Worm (Caenorhabditis elegans) whole organism, L4 larva: ENCODE data around the gene flp-27.

ENCODE experiments used
- F10B5.3 ChIP-seq: sonication (generic microtip); optimal IDR thresholded peaks from 2 replicates; lab custom pipeline; 2016; ENCODE audit warnings: mild to moderate bottlenecking, missing genetic modification characterization, missing compliant biosample characterization
- F49E8.2 ChIP-seq: sonication (generic microtip); optimal IDR thresholded peaks from 2 replicates; lab custom pipeline; 2016; ENCODE audit warnings: missing compliant biosample characterization, mild to moderate bottlenecking, missing genetic modification characterization, borderline replicate concordance
- T26A8.4 ChIP-seq: fragments of 200-800 bp; sonication (Bioruptor generic); IDR thresholded peaks from 2 replicates; pipeline ENCODE4 v1.3.6; 2022; ENCODE audit warnings: missing genetic modification characterization, missing compliant biosample characterization
- Y48G9A.11 ChIP-seq: fragments of 200-800 bp; sonication (Bioruptor generic); IDR thresholded peaks from 2 replicates; pipeline ENCODE4 v1.3.6; 2022; ENCODE audit warnings: missing genetic modification reagents, missing genetic modification characterization, missing compliant biosample characterization
- ZK337.2 ChIP-seq: fragments of 200-800 bp; sonication (Bioruptor generic); IDR thresholded peaks from 2 replicates; pipeline ENCODE4 v1.3.6; 2022; ENCODE audit warnings: missing genetic modification reagents, missing genetic modification characterization, missing compliant biosample characterization
- aha-1 ChIP-seq: fragments of 150-350 bp; peaks from one replicate; lab custom pipeline; 2014; ENCODE audit warnings: missing biosample characterization, missing genetic modification characterization
- ama-1 ChIP-seq: fragments of 150-350 bp; optimal IDR thresholded peaks from 2 replicates; lab custom pipeline; 2014; ENCODE audit warnings: inconsistent platforms, mixed read lengths
- arid-1 ChIP-seq: fragments of 200-800 bp; sonication (Bioruptor generic); conservative IDR thresholded peaks from 2 replicates; pipeline ENCODE4 v1.3.6; 2022; ENCODE audit warnings: missing genetic modification reagents, missing genetic modification characterization, missing compliant biosample characterization
- ceh-32 ChIP-seq: sonication (generic microtip); optimal IDR thresholded peaks from 2 replicates; lab custom pipeline; 2016; ENCODE audit warnings: mild to moderate bottlenecking, missing genetic modification characterization, missing compliant biosample characterization; ENCODE audit not compliant: poor library complexity
- ceh-44 ChIP-seq: fragments of 200-800 bp; sonication (Bioruptor generic); IDR thresholded peaks from 2 replicates; pipeline ENCODE4 v1.3.6; 2022; ENCODE audit warnings: missing genetic modification reagents, missing genetic modification characterization, missing compliant biosample characterization
- ceh-82 ChIP-seq: sonication (generic microtip); optimal IDR thresholded peaks from 2 replicates; lab custom pipeline; 2017; ENCODE audit warnings: missing biosample characterization, missing genetic modification characterization
- ctbp-1 ChIP-seq: fragments of 200-800 bp; sonication (Bioruptor generic); IDR thresholded peaks from 2 replicates; pipeline ENCODE4 v1.3.6; 2022; ENCODE audit warnings: missing genetic modification reagents, missing genetic modification characterization, missing compliant biosample characterization
- daf-16 ChIP-seq, 3 experiments: sonication (generic microtip); optimal IDR thresholded peaks; 2 replicates each; lab custom pipeline; 2016 to 2017; ENCODE audit warnings: missing genetic modification characterization in 3 of 3, missing genetic modification reagents in 3 of 3, mild to moderate bottlenecking in 2 of 3, missing compliant biosample characterization in 2 of 3, missing biosample characterization in 1 of 3, moderate library complexity in 1 of 3
- daf-8 ChIP-seq: fragments of 200-800 bp; sonication (Bioruptor generic); IDR thresholded peaks from 2 replicates; pipeline ENCODE4 v1.3.6; 2022; ENCODE audit warnings: missing genetic modification characterization, missing compliant biosample characterization
- dmd-6 ChIP-seq: fragments of 200-800 bp; sonication (Bioruptor generic); IDR thresholded peaks from 2 replicates; pipeline ENCODE4 v1.3.6; 2022; ENCODE audit warnings: missing genetic modification reagents, missing genetic modification characterization, missing compliant biosample characterization
- duxl-1 ChIP-seq: sonication (generic microtip); optimal IDR thresholded peaks from 2 replicates; lab custom pipeline; 2016; ENCODE audit warnings: mild to moderate bottlenecking, missing genetic modification characterization, moderate library complexity, missing compliant biosample characterization; ENCODE audit not compliant: poor library complexity
- dve-1 ChIP-seq: sonication (generic microtip); optimal IDR thresholded peaks from 2 replicates; lab custom pipeline; 2017; ENCODE audit warnings: antibody characterized with exemption, mild to moderate bottlenecking, missing genetic modification characterization, missing compliant biosample characterization; ENCODE audit not compliant: insufficient read depth
- egl-27 ChIP-seq: sonication (generic microtip); optimal IDR thresholded peaks from 3 replicates; lab custom pipeline; 2017; ENCODE audit warnings: missing biosample characterization, missing genetic modification reagents, missing genetic modification characterization
- fkh-10 ChIP-seq: fragments of 150-350 bp; optimal IDR thresholded peaks from 2 replicates; lab custom pipeline; 2014; ENCODE audit warnings: missing biosample characterization, missing genetic modification reagents, missing genetic modification characterization
- hlh-11 ChIP-seq: fragments of 200-800 bp; sonication (Bioruptor generic); optimal IDR thresholded peaks from 2 replicates; lab custom pipeline; 2018; ENCODE audit warnings: mild to moderate bottlenecking, missing genetic modification characterization, missing compliant biosample characterization
- hlh-30 ChIP-seq: sonication (generic microtip); optimal IDR thresholded peaks from 2 replicates; lab custom pipeline; 2017; ENCODE audit warnings: antibody characterized with exemption, mild to moderate bottlenecking, missing genetic modification characterization, missing compliant biosample characterization; ENCODE audit not compliant: insufficient read depth
- hmg-1.1 ChIP-seq: fragments of 200-800 bp; sonication (Bioruptor generic); IDR thresholded peaks from 2 replicates; pipeline ENCODE4 v1.3.6; 2022; ENCODE audit warnings: missing genetic modification reagents, missing genetic modification characterization, missing compliant biosample characterization
- lin-1 ChIP-seq: fragments of 200-800 bp; sonication (Bioruptor generic); IDR thresholded peaks from 2 replicates; pipeline ENCODE4 v1.3.6; 2022; ENCODE audit warnings: missing genetic modification reagents, missing genetic modification characterization, missing compliant biosample characterization
- lin-15B ChIP-seq: fragments of 150-350 bp; sonication (generic microtip); optimal IDR thresholded peaks from 3 replicates; lab custom pipeline; 2014; ENCODE audit warnings: missing biosample characterization, missing genetic modification characterization
- lin-38 ChIP-seq: fragments of 200-800 bp; sonication (Bioruptor generic); IDR thresholded peaks from 2 replicates; pipeline ENCODE4 v1.3.6; 2022; ENCODE audit warnings: missing genetic modification reagents, missing genetic modification characterization, missing compliant biosample characterization
- lsy-2 ChIP-seq, 2 experiments: fragments of 150-350 bp in 1 of 2; sonication (generic microtip) in 1 of 2; optimal IDR thresholded peaks; 2 replicates each; lab custom pipeline; 2014 to 2017; ENCODE audit warnings: missing biosample characterization in 2 of 2, missing genetic modification characterization in 2 of 2
- mdl-1 ChIP-seq, 2 experiments: fragments of 150-350 bp in 1 of 2; sonication (generic microtip) in 1 of 2; optimal IDR thresholded peaks; 2 replicates each; lab custom pipeline; 2014 to 2017; ENCODE audit warnings: missing biosample characterization in 2 of 2, missing genetic modification characterization in 2 of 2
- mep-1 ChIP-seq: fragments of 150-350 bp; sonication (generic microtip); optimal IDR thresholded peaks from 3 replicates; lab custom pipeline; 2014; ENCODE audit warnings: missing biosample characterization, missing genetic modification characterization
- mes-2 ChIP-seq: sonication (generic microtip); optimal IDR thresholded peaks from 2 replicates; lab custom pipeline; 2016; ENCODE audit warnings: missing genotype, mild to moderate bottlenecking, missing genetic modification characterization, missing compliant biosample characterization; ENCODE audit not compliant: poor library complexity, severe bottlenecking
- mxl-2 ChIP-seq: fragments of 200-800 bp; sonication (Bioruptor generic); conservative IDR thresholded peaks from 2 replicates; pipeline ENCODE4 v1.3.6; 2022; ENCODE audit warnings: missing genetic modification reagents, missing genetic modification characterization, missing compliant biosample characterization
- nhr-102 ChIP-seq: sonication (generic microtip); optimal IDR thresholded peaks from 2 replicates; lab custom pipeline; 2016; ENCODE audit warnings: mild to moderate bottlenecking, missing genetic modification characterization, moderate library complexity, missing compliant biosample characterization
- nhr-111 ChIP-seq: fragments of 200-800 bp; sonication (Bioruptor generic); optimal IDR thresholded peaks from 2 replicates; lab custom pipeline; 2018; ENCODE audit warnings: mild to moderate bottlenecking, missing genetic modification characterization, missing compliant biosample characterization
- nhr-237 ChIP-seq: sonication (generic microtip); optimal IDR thresholded peaks from 2 replicates; lab custom pipeline; 2017; ENCODE audit warnings: missing biosample characterization, missing genetic modification characterization
- nhr-25 ChIP-seq: sonication (generic microtip); optimal IDR thresholded peaks from 2 replicates; lab custom pipeline; 2017; ENCODE audit warnings: missing genetic modification characterization, mild to moderate bottlenecking, missing compliant biosample characterization, antibody characterized with exemption, moderate library complexity, borderline replicate concordance; ENCODE audit not compliant: insufficient read depth
- nhr-28 ChIP-seq: fragments of 150-350 bp; optimal IDR thresholded peaks from 2 replicates; lab custom pipeline; 2014; ENCODE audit warnings: missing biosample characterization, missing genetic modification characterization
- nhr-48 ChIP-seq: sonication (generic microtip); optimal IDR thresholded peaks from 2 replicates; lab custom pipeline; 2016; ENCODE audit warnings: mild to moderate bottlenecking, missing genetic modification characterization, missing compliant biosample characterization
- nhr-6 ChIP-seq: fragments of 150-350 bp; optimal IDR thresholded peaks from 2 replicates; lab custom pipeline; 2014; ENCODE audit warnings: missing biosample characterization, missing genetic modification characterization
- saeg-2 ChIP-seq: fragments of 200-800 bp; sonication (Bioruptor generic); IDR thresholded peaks from 2 replicates; pipeline ENCODE4 v1.3.6; 2022; ENCODE audit warnings: missing genetic modification reagents, missing genetic modification characterization, missing compliant biosample characterization
- skn-1 ChIP-seq: fragments of 150-350 bp; optimal IDR thresholded peaks from 2 replicates; lab custom pipeline; 2014; ENCODE audit warnings: missing biosample characterization, missing genetic modification characterization
- snpc-4 ChIP-seq: fragments of 150-350 bp; optimal IDR thresholded peaks from 2 replicates; lab custom pipeline; 2014; ENCODE audit warnings: missing biosample characterization, missing genetic modification characterization
- spr-1 ChIP-seq: sonication (generic microtip); optimal IDR thresholded peaks from 2 replicates; lab custom pipeline; 2016; ENCODE audit warnings: mild to moderate bottlenecking, missing genetic modification characterization, missing compliant biosample characterization
- spr-3 ChIP-seq: fragments of 200-800 bp; sonication (Bioruptor generic); optimal IDR thresholded peaks from 2 replicates; lab custom pipeline; 2018; ENCODE audit warnings: mild to moderate bottlenecking, missing genetic modification characterization, missing compliant biosample characterization
- unc-130 ChIP-seq: sonication (generic microtip); optimal IDR thresholded peaks from 2 replicates; lab custom pipeline; 2016; ENCODE audit warnings: missing genetic modification reagents, missing genetic modification characterization, missing compliant biosample characterization
- zag-1 ChIP-seq: fragments of 150-350 bp; optimal IDR thresholded peaks from 2 replicates; lab custom pipeline; 2014; ENCODE audit warnings: missing biosample characterization, missing genetic modification characterization
- ztf-11 ChIP-seq: fragments of 150-350 bp; optimal IDR thresholded peaks from 2 replicates; lab custom pipeline; 2014; ENCODE audit warnings: missing biosample characterization, missing genetic modification characterization
- ztf-7 ChIP-seq: fragments of 150-350 bp; optimal IDR thresholded peaks from 2 replicates; lab custom pipeline; 2014; ENCODE audit warnings: missing biosample characterization, missing genetic modification characterization

Gene flp-27

DNA sequence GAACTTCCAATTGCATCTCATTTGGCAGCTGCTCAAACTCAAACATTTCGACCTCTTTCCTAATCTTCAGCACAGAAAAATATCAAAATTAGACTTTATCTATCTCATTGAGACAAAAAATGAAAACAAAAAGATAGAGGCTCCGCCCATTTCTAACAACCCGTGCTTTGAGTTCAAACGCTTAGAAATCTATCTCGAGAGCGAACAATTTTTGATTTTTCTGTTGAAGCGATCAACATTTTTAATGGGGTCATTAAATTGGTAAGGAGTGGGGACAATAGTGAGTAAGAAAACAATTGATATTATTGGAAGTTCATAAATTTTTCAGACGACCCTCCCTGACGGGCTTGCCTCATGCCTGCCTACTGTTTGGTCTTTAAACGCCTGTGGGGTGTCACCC lies 18.1 kb downstream of the flp-27 start, which contains the start of the genes C25H3.10 and C25H3.1:
TSS of gene C25H3.10 (minus strand) at position 101 of the 400 bp plus-strand sequence.
TSS of gene C25H3.1 (plus strand) at position 203 of the 400 bp plus-strand sequence.
- TF ChIP-seq nhr-28 (tag; lab: Kevin White, UChicago) (peak; percentile 12), lin-38 (GFP tag; lab: Robert Waterston, UW) (no peak), hlh-30 (tag; lab: Kevin White, UChicago) (peak; percentile 19)

DNA sequence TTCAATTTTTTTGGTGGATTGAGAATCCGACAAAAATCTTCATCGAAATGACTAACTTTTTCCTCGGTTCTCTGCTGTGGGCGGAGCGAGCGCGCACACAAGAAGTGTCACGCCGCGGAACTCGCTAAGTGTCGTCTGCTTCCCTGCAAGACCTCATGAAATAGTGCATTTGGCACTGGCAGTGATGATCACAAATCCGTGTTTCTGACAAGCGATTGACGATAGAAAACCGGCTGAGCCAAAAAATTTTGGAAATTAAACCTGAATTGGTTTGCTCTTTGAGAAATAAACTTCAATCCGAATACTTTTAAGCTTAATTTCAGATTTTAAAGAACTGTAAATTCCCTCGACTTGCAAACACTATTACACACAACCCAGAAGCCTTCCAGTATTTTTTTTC lies 20.7 kb downstream of the flp-27 start:
- TF ChIP-seq unc-130 (GFP tag; lab: Kevin White, UChicago) (no peak), snpc-4 (tag; lab: Kevin White, UChicago) (peak; percentile 94), nhr-48 (tag; lab: Kevin White, UChicago) (no peak), dmd-6 (peak; percentile 43), mdl-1 (tag; optimal IDR thresholded peaks at IDR 0.05; lab: Kevin White, UChicago) (peak; percentile 59 to 75), skn-1 (tag; lab: Kevin White, UChicago) (no peak), nhr-28 (tag; lab: Kevin White, UChicago) (peak; percentile 11), hmg-1.1 (GFP tag; lab: Robert Waterston, UW) (peak; percentile 44; the same call in 1 of the 2 replicates), fkh-10 (no peak), ceh-32 (tag; lab: Kevin White, UChicago) (no peak), daf-8 (GFP tag; lab: Robert Waterston, UW) (no peak), daf-16 (GFP tag; optimal IDR thresholded peaks at IDR 0.05; lab: Kevin White, UChicago) (no peak), daf-16 (tag; optimal IDR thresholded peaks at IDR 0.05; lab: Kevin White, UChicago) (peak; percentile 60), hlh-30 (tag; lab: Kevin White, UChicago) (peak; percentile 86), spr-1 (tag; lab: Kevin White, UChicago) (peak; percentile 21), arid-1 (GFP tag; lab: Robert Waterston, UW) (peak; percentile 10; the same call in 1 of the 2 replicates), nhr-6 (tag; lab: Kevin White, UChicago) (peak; percentile 46), nhr-111 (peak; percentile 39), lin-1 (GFP tag; lab: Robert Waterston, UW) (0 out of 2 replicates have a peak, but pooled peaks have one; percentile 16), Y48G9A.11 (GFP tag; lab: Robert Waterston, UW) (0 out of 2 replicates have a peak, but pooled peaks have one; percentile 39), T26A8.4 (GFP tag; lab: Robert Waterston, UW) (peak; percentile 78), F49E8.2 (peak; percentile 21), nhr-237 (tag; lab: Kevin White, UChicago) (no peak), ZK337.2 (GFP tag; lab: Robert Waterston, UW) (no peak), aha-1 (tag; lab: Kevin White, UChicago) (peak; percentile 26), mes-2 (peak; percentile 77), nhr-102 (tag; lab: Kevin White, UChicago) (peak; percentile 66), ama-1 (lab: Kevin White, UChicago) (peak; percentile 95), duxl-1 (tag; lab: Kevin White, UChicago) (peak; percentile 76), ceh-82 (no peak), spr-3 (GFP tag; lab: Kevin White, UChicago) (peak; percentile 30), lin-15B (tag; lab: Kevin White, UChicago) (peak; percentile 19), egl-27 (tag; lab: Kevin White, UChicago) (no peak), hlh-11 (peak; percentile 64), saeg-2 (no peak), ceh-44 (GFP tag; lab: Robert Waterston, UW) (peak; percentile 93), mxl-2 (GFP tag; lab: Robert Waterston, UW) (no peak), mep-1 (tag; lab: Kevin White, UChicago) (peak; percentile 56), ztf-7 (tag; lab: Kevin White, UChicago) (peak; percentile 27), ctbp-1 (0 out of 2 replicates have a peak, but pooled peaks have one; percentile 53), nhr-25 (tag; lab: Kevin White, UChicago) (peak; percentile 35), ztf-11 (tag; lab: Kevin White, UChicago) (no peak), F10B5.3 (tag; lab: Kevin White, UChicago) (no peak), dve-1 (peak; percentile 87), lsy-2 (tag; optimal IDR thresholded peaks at IDR 0.05; lab: Kevin White, UChicago) (peak in 1 of 2 experiments; percentile 76), zag-1 (tag; lab: Kevin White, UChicago) (no peak)
